Fruit fly (Drosophila melanogaster): Measurements from ENCODE around the gene CG42331.

CG42331 gene

DNA sequence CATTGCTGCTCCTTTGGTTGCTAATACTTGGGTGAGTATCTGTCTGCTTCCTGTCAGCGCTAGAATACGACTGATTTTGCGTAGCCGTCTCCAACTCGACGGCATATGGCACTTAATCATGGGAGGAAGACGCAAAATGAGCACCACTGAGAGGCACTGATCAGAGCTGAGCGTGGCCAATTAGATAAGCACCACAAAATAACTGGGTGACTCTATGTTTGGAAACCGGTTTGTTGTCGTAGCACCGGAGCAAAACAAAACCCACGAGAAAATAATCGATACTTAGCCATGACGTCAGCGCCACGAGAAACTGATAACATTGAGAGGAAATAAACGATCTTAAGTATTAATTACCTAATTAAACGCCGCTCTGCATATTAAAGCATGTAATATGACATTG is 27.5 kb downstream of the CG42331 start, which contains the start of gene Ude (continued):
- no peak for TF ChIP-seq sna (GFP tag; IDR thresholded peaks at IDR 0.05; ENCODE audit: partially characterized antibody)
- TF ChIP-seq so (GFP tag; IDR thresholded peaks at IDR 0.05): 0 out of 3 replicates have a peak, but pooled peaks have one; percentile 39
- no peak; the same call in 1 of the 2 replicates for TF ChIP-seq CG32532 (GFP tag; IDR thresholded peaks at IDR 0.05)
- no peak for TF ChIP-seq Myb (GFP tag; optimal IDR thresholded peaks at IDR 0.05)
- peak; percentile 26 for TF ChIP-seq Med (GFP tag)
- no peak for TF ChIP-seq CG10565 (GFP tag; optimal IDR thresholded peaks at IDR 0.05)
- no peak for TF ChIP-seq NK7.1 (GFP tag; optimal IDR thresholded peaks at IDR 0.05)
- no peak for TF ChIP-seq chif (GFP tag; optimal IDR thresholded peaks at IDR 0.05)
- no peak for TF ChIP-seq hth (optimal IDR thresholded peaks at IDR 0.05)
- TF ChIP-seq HmgZ (tag; optimal IDR thresholded peaks at IDR 0.05): peak; percentile 8
- no peak for TF ChIP-seq eyg (GFP tag; optimal IDR thresholded peaks at IDR 0.05)
- no peak for TF ChIP-seq CG12942 (GFP tag; optimal IDR thresholded peaks at IDR 0.05)
- TF ChIP-seq Sry-δ (GFP tag; optimal IDR thresholded peaks at IDR 0.05): no peak
- TF ChIP-seq cas (GFP tag; IDR thresholded peaks at IDR 0.05): no peak
- TF ChIP-seq CG13287 (GFP tag; IDR thresholded peaks at IDR 0.05; ENCODE audit: partially characterized antibody): peak; percentile 28
- TF ChIP-seq kay (GFP tag; optimal IDR thresholded peaks at IDR 0.05): no peak
- no peak for TF ChIP-seq Hr39 (optimal IDR thresholded peaks at IDR 0.05)
- TF ChIP-seq CG11696 (GFP tag; IDR thresholded peaks at IDR 0.05): no peak
- TF ChIP-seq sob (GFP tag; IDR thresholded peaks at IDR 0.05): 0 out of 2 replicates have a peak, but pooled peaks have one; percentile 11
- TF ChIP-seq otp (GFP tag; IDR thresholded peaks at IDR 0.05): no peak
- peak; percentile 1 for TF ChIP-seq MESR4 (GFP tag; optimal IDR thresholded peaks at IDR 0.05)
- TF ChIP-seq CG9437 (GFP tag; optimal IDR thresholded peaks at IDR 0.05): no peak
- TF ChIP-seq gem (tag; optimal IDR thresholded peaks at IDR 0.05): no peak
- 0 out of 2 replicates have a peak, but pooled peaks have one; percentile 23 for TF ChIP-seq Rfx (GFP tag; IDR thresholded peaks at IDR 0.05)
- no peak for TF ChIP-seq dmrt11E (tag; optimal IDR thresholded peaks at IDR 0.05)
- no peak for TF ChIP-seq prd (optimal IDR thresholded peaks at IDR 0.05)
- no peak for TF ChIP-seq prd (GFP tag; IDR thresholded peaks at IDR 0.05)
- peak; percentile 83 for TF ChIP-seq Vsx1 (GFP tag; optimal IDR thresholded peaks at IDR 0.05)
- no peak for TF ChIP-seq CG12769 (tag; optimal IDR thresholded peaks at IDR 0.05)
- no peak for TF ChIP-seq Elba2 (GFP tag; optimal IDR thresholded peaks at IDR 0.05)
- TF ChIP-seq NFAT (GFP tag; IDR thresholded peaks at IDR 0.05): no peak
- no peak for TF ChIP-seq ERR (GFP tag; optimal IDR thresholded peaks at IDR 0.05)
- TF ChIP-seq ab (GFP tag; optimal IDR thresholded peaks at IDR 0.05): no peak
- no peak for TF ChIP-seq CG13424 (tag; optimal IDR thresholded peaks at IDR 0.05)
- no peak for TF ChIP-seq CG33557 (GFP tag; optimal IDR thresholded peaks at IDR 0.05)
- TF ChIP-seq sqz (GFP tag; optimal IDR thresholded peaks at IDR 0.05): no peak
- no peak for TF ChIP-seq gce (GFP tag; IDR thresholded peaks at IDR 0.05)
- no peak for TF ChIP-seq CG2116 (GFP tag; optimal IDR thresholded peaks at IDR 0.05)
- peak; percentile 18 for TF ChIP-seq CG6765 (GFP tag; optimal IDR thresholded peaks at IDR 0.05)
- TF ChIP-seq chn (GFP tag; optimal IDR thresholded peaks at IDR 0.05): no peak
- no peak for TF ChIP-seq cg (GFP tag; optimal IDR thresholded peaks at IDR 0.05)
- TF ChIP-seq Sry-β (GFP tag; optimal IDR thresholded peaks at IDR 0.05): peak; percentile 8
- TF ChIP-seq BtbVII (GFP tag; optimal IDR thresholded peaks at IDR 0.05): peak; percentile 33
- TF ChIP-seq onecut (GFP tag; IDR thresholded peaks at IDR 0.05): peak; percentile 99
- TF ChIP-seq nmo (GFP tag; optimal IDR thresholded peaks at IDR 0.05): no peak
- no peak for TF ChIP-seq CG16813 (GFP tag; IDR thresholded peaks at IDR 0.05; ENCODE audit: partially characterized antibody)
- TF ChIP-seq cato (GFP tag; optimal IDR thresholded peaks at IDR 0.05; ENCODE audit: borderline replicate concordance): no peak
- TF ChIP-seq dimm (GFP tag; IDR thresholded peaks at IDR 0.05): no peak
- TF ChIP-seq Oaz (GFP tag; IDR thresholded peaks at IDR 0.05): no peak
- TF ChIP-seq CG13775 (GFP tag; optimal IDR thresholded peaks at IDR 0.05): no peak
- peak in 1 of 2 experiments; percentile 63 for TF ChIP-seq Trl (optimal IDR thresholded peaks at IDR 0.05)
- no peak for TF ChIP-seq Trl (GFP tag; optimal IDR thresholded peaks at IDR 0.05)
- TF ChIP-seq Dip3 (GFP tag; optimal IDR thresholded peaks at IDR 0.05): no peak
